Worm (Caenorhabditis elegans) whole organism, L4 larva: Measurements from ENCODE around the gene F46H5.3.

Experiments used
- D1046.2 ChIP-seq: fragments of 200-800 bp; sonication (Bioruptor generic); IDR thresholded peaks from 2 replicates; pipeline ENCODE4 v1.3.6; 2022; ENCODE audit warnings: missing genetic modification characterization, missing compliant biosample characterization
- F10B5.3 ChIP-seq: sonication (generic microtip); optimal IDR thresholded peaks from 2 replicates; lab custom pipeline; 2016; ENCODE audit warnings: mild to moderate bottlenecking, missing genetic modification characterization, missing compliant biosample characterization
- F37D6.2 ChIP-seq: sonication (generic microtip); optimal IDR thresholded peaks from 2 replicates; lab custom pipeline; 2016; ENCODE audit warnings: mild to moderate bottlenecking, missing genetic modification characterization, missing compliant biosample characterization
- T20F7.1 ChIP-seq: fragments of 200-800 bp; sonication (Bioruptor generic); optimal IDR thresholded peaks from 2 replicates; lab custom pipeline; 2018; ENCODE audit warnings: mild to moderate bottlenecking, missing genetic modification characterization, missing compliant biosample characterization
- aha-1 ChIP-seq: fragments of 150-350 bp; peaks from one replicate; lab custom pipeline; 2014; ENCODE audit warnings: missing biosample characterization, missing genetic modification characterization
- ceh-20 ChIP-seq: fragments of 200-800 bp; sonication (Bioruptor generic); IDR thresholded peaks from 2 replicates; pipeline ENCODE4 v1.3.6; 2022; ENCODE audit warnings: missing genetic modification reagents, missing genetic modification characterization, missing compliant biosample characterization
- ceh-32 ChIP-seq: sonication (generic microtip); optimal IDR thresholded peaks from 2 replicates; lab custom pipeline; 2016; ENCODE audit warnings: mild to moderate bottlenecking, missing genetic modification characterization, missing compliant biosample characterization; ENCODE audit not compliant: poor library complexity
- daf-16 ChIP-seq, 3 experiments: sonication (generic microtip); optimal IDR thresholded peaks; 2 replicates each; lab custom pipeline; 2016 to 2017; ENCODE audit warnings: missing genetic modification characterization in 3 of 3, missing genetic modification reagents in 3 of 3, mild to moderate bottlenecking in 2 of 3, missing compliant biosample characterization in 2 of 3, missing biosample characterization in 1 of 3, moderate library complexity in 1 of 3
- daf-8 ChIP-seq: fragments of 200-800 bp; sonication (Bioruptor generic); IDR thresholded peaks from 2 replicates; pipeline ENCODE4 v1.3.6; 2022; ENCODE audit warnings: missing genetic modification characterization, missing compliant biosample characterization
- dmd-8 ChIP-seq: fragments of 200-800 bp; sonication (Bioruptor generic); IDR thresholded peaks from 2 replicates; pipeline ENCODE4 v1.3.6; 2022; ENCODE audit warnings: missing genetic modification characterization, missing compliant biosample characterization
- dmd-9 ChIP-seq: fragments of 200-800 bp; sonication (Bioruptor generic); IDR thresholded peaks from 2 replicates; pipeline ENCODE4 v1.3.6; 2022; ENCODE audit warnings: missing genetic modification reagents, missing genetic modification characterization, missing compliant biosample characterization
- dve-1 ChIP-seq: sonication (generic microtip); optimal IDR thresholded peaks from 2 replicates; lab custom pipeline; 2017; ENCODE audit warnings: antibody characterized with exemption, mild to moderate bottlenecking, missing genetic modification characterization, missing compliant biosample characterization; ENCODE audit not compliant: insufficient read depth
- egl-27 ChIP-seq: sonication (generic microtip); optimal IDR thresholded peaks from 3 replicates; lab custom pipeline; 2017; ENCODE audit warnings: missing biosample characterization, missing genetic modification reagents, missing genetic modification characterization
- fkh-10 ChIP-seq: fragments of 150-350 bp; optimal IDR thresholded peaks from 2 replicates; lab custom pipeline; 2014; ENCODE audit warnings: missing biosample characterization, missing genetic modification reagents, missing genetic modification characterization
- hlh-30 ChIP-seq: sonication (generic microtip); optimal IDR thresholded peaks from 2 replicates; lab custom pipeline; 2017; ENCODE audit warnings: antibody characterized with exemption, mild to moderate bottlenecking, missing genetic modification characterization, missing compliant biosample characterization; ENCODE audit not compliant: insufficient read depth
- jun-1 ChIP-seq: fragments of 150-350 bp; optimal IDR thresholded peaks from 2 replicates; lab custom pipeline; 2014; ENCODE audit warnings: missing biosample characterization, missing genetic modification reagents, missing genetic modification characterization
- lin-1 ChIP-seq: fragments of 200-800 bp; sonication (Bioruptor generic); IDR thresholded peaks from 2 replicates; pipeline ENCODE4 v1.3.6; 2022; ENCODE audit warnings: missing genetic modification reagents, missing genetic modification characterization, missing compliant biosample characterization
- lin-13 ChIP-seq: fragments of 150-350 bp; optimal IDR thresholded peaks from 2 replicates; lab custom pipeline; 2014; ENCODE audit warnings: missing biosample characterization, missing genetic modification reagents, missing genetic modification characterization
- lin-39 ChIP-seq: fragments of 150-350 bp; optimal IDR thresholded peaks from 2 replicates; lab custom pipeline; 2014; ENCODE audit warnings: missing biosample characterization, missing genetic modification reagents, missing genetic modification characterization
- lsy-2 ChIP-seq, 2 experiments: fragments of 150-350 bp in 1 of 2; sonication (generic microtip) in 1 of 2; optimal IDR thresholded peaks; 2 replicates each; lab custom pipeline; 2014 to 2017; ENCODE audit warnings: missing biosample characterization in 2 of 2, missing genetic modification characterization in 2 of 2
- madf-5 ChIP-seq, 2 experiments: fragments of 200-800 bp; sonication (Bioruptor generic); IDR thresholded peaks; 2 replicates each; pipeline ENCODE4 v1.3.6; 2022; ENCODE audit warnings: missing compliant biosample characterization in 2 of 2, missing genetic modification characterization in 2 of 2
- mdt-29 ChIP-seq: fragments of 200-800 bp; sonication (Bioruptor generic); IDR thresholded peaks from 2 replicates; pipeline ENCODE4 v1.3.6; 2022; ENCODE audit warnings: missing genetic modification reagents, missing genetic modification characterization, missing compliant biosample characterization
- nhr-10 ChIP-seq: fragments of 150-350 bp; optimal IDR thresholded peaks from 2 replicates; lab custom pipeline; 2014; ENCODE audit warnings: missing biosample characterization, missing genetic modification characterization
- nhr-237 ChIP-seq: sonication (generic microtip); optimal IDR thresholded peaks from 2 replicates; lab custom pipeline; 2017; ENCODE audit warnings: missing biosample characterization, missing genetic modification characterization
- nhr-48 ChIP-seq: sonication (generic microtip); optimal IDR thresholded peaks from 2 replicates; lab custom pipeline; 2016; ENCODE audit warnings: mild to moderate bottlenecking, missing genetic modification characterization, missing compliant biosample characterization
- php-3 ChIP-seq: fragments of 200-800 bp; sonication (Bioruptor generic); IDR thresholded peaks from 2 replicates; pipeline ENCODE4 v1.3.6; 2022; ENCODE audit warnings: missing genetic modification reagents, missing genetic modification characterization, missing compliant biosample characterization
- pqm-1 ChIP-seq: sonication (generic microtip); optimal IDR thresholded peaks from 2 replicates; lab custom pipeline; 2017; ENCODE audit warnings: missing biosample characterization, missing genetic modification characterization
- snpc-1.2 ChIP-seq: fragments of 200-800 bp; sonication (Bioruptor generic); IDR thresholded peaks from 2 replicates; pipeline ENCODE4 v1.3.6; 2022; ENCODE audit warnings: missing genetic modification reagents, missing genetic modification characterization, missing compliant biosample characterization
- snpc-4 ChIP-seq: fragments of 150-350 bp; optimal IDR thresholded peaks from 2 replicates; lab custom pipeline; 2014; ENCODE audit warnings: missing biosample characterization, missing genetic modification characterization
- spr-3 ChIP-seq: fragments of 200-800 bp; sonication (Bioruptor generic); optimal IDR thresholded peaks from 2 replicates; lab custom pipeline; 2018; ENCODE audit warnings: mild to moderate bottlenecking, missing genetic modification characterization, missing compliant biosample characterization
- tra-1 ChIP-seq: fragments of 200-800 bp; sonication (Bioruptor generic); IDR thresholded peaks from 2 replicates; pipeline ENCODE4 v1.3.6; 2022; ENCODE audit warnings: missing genetic modification reagents, missing genetic modification characterization, missing compliant biosample characterization
- zfp-3 ChIP-seq: fragments of 200-800 bp; sonication (Bioruptor generic); conservative IDR thresholded peaks from 2 replicates; pipeline ENCODE4 v1.3.6; 2022; ENCODE audit warnings: missing genetic modification reagents, missing genetic modification characterization, missing compliant biosample characterization
- zip-11 ChIP-seq: fragments of 200-800 bp; sonication (Bioruptor generic); IDR thresholded peaks from 2 replicates; pipeline ENCODE4 v1.3.6; 2022; ENCODE audit warnings: missing genetic modification characterization, missing compliant biosample characterization
- zip-2 ChIP-seq: fragments of 150-350 bp; optimal IDR thresholded peaks from 2 replicates; lab custom pipeline; 2014; ENCODE audit warnings: missing biosample characterization, missing genetic modification characterization

Gene F46H5.3

DNA sequence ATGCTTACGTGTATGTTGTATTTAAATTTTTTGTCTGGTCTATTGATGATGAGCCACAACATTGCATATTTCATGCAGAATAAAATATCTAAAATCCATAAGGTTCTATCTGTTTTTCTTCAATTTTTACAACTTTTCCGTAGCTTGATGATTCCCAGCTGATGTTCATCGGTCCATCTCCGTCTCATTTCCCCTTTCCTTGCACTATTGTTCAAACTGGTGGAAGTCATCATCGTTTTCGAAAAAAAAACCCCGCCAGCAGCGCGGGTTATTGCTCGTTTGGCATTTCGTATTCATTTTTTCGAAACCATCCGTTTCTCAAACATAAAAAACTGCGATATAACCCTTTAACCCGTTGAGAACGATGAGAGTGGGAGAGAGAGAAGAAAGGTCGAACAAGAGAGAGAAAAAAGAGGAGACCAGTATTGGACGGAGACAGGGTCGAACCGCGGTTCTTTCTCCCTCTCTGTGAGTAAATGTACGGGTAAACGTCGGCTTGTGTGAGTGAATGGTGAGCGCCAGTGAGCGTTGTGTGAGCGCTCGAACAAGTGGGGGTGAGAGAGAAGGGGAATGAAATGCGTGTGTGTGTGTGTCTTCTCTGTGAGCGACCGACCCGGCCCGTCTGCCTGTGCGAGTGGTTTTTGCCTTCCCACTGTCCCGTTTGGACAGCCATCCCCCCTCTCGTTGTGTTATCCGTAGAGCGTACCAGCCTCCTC lies 26.3 kb upstream of the F46H5.3 start (continued):
- TF ChIP-seq daf-8 (GFP tag; lab: Robert Waterston, UW) = no peak
- no peak for TF ChIP-seq zip-11 (GFP tag; lab: Robert Waterston, UW)
- no peak for TF ChIP-seq lin-39 (tag; lab: Kevin White, UChicago)
- TF ChIP-seq snpc-1.2 (GFP tag; lab: Robert Waterston, UW) = no peak
- 0 out of 2 replicates have a peak, but pooled peaks have one; percentile 9 for TF ChIP-seq dmd-8 (GFP tag; lab: Robert Waterston, UW)
- TF ChIP-seq mdt-29 (GFP tag; lab: Robert Waterston, UW) = 0 out of 2 replicates have a peak, but pooled peaks have one; percentile 26
- TF ChIP-seq php-3 (GFP tag; lab: Robert Waterston, UW) = 0 out of 2 replicates have a peak, but pooled peaks have one; percentile 52
- TF ChIP-seq zfp-3 = peak; percentile 77
- peak; percentile 57 for TF ChIP-seq zip-2 (tag; lab: Kevin White, UChicago)
- peak; percentile 84 for TF ChIP-seq nhr-48
- TF ChIP-seq dmd-9 (GFP tag; lab: Robert Waterston, UW) = 0 out of 2 replicates have a peak, but pooled peaks have one; percentile 26
- TF ChIP-seq madf-5 (GFP tag; IDR thresholded peaks at IDR 0.05; lab: Robert Waterston, UW) = no peak
- peak; percentile 95 for TF ChIP-seq dve-1 (tag; lab: Kevin White, UChicago)
- TF ChIP-seq F10B5.3 (tag; lab: Kevin White, UChicago) = peak; percentile 28
- peak; percentile 77 to 79 for TF ChIP-seq lsy-2 (tag; optimal IDR thresholded peaks at IDR 0.05; lab: Kevin White, UChicago)
- peak; percentile 90 for TF ChIP-seq lin-13 (GFP tag; lab: Kevin White, UChicago)
- peak; percentile 79 for TF ChIP-seq fkh-10 (GFP tag; lab: Kevin White, UChicago)
- TF ChIP-seq spr-3 (GFP tag; lab: Kevin White, UChicago) = peak; percentile 41
- peak; percentile 61 for TF ChIP-seq jun-1

DNA sequence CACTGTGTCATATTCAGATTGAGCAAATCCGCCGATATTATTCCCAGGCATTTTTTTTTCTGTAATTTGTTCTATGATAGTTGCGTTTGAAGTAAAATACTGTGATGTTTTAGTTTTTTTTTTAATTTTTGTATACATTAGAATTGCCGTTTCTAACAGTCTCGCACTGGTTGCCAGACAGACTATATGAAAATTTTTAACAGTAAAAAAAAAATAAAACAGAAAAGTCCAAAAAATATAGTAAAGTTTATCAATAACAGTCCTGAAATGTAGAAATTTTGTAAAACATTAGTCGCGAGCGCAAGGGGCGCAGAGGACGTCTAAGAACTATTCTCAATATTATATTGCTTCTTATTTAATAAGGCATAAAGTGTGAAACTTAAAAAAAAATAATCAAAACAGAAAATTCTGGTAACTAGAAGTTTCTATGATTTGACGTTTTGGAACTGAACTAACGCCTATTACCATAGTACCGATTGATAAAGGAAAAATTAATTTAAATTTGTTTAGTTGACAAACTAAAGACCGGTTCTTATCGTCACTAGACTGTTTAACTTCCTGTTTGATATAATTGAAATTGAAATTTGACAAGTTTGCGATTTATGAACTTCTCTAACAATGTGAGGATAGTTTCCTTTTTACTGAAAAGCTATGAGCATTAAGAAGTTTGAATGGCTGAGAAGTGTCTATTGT lies 22.0 kb upstream of the F46H5.3 start, which contains the start of gene lact-1:
TSS of gene lact-1 (minus strand) at position 51 of the 693 bp plus-strand sequence.
- TF ChIP-seq dve-1 (tag; lab: Kevin White, UChicago) = peak; percentile 27
- peak; percentile 32 for TF ChIP-seq T20F7.1 (GFP tag; lab: Kevin White, UChicago)
- no peak for TF ChIP-seq F37D6.2 (tag; lab: Kevin White, UChicago)
- no peak for TF ChIP-seq daf-16 (GFP tag; optimal IDR thresholded peaks at IDR 0.05; lab: Kevin White, UChicago)
- peak; percentile 61 for TF ChIP-seq daf-16 (tag; optimal IDR thresholded peaks at IDR 0.05; lab: Kevin White, UChicago)
- peak; percentile 38 for TF ChIP-seq pqm-1
- TF ChIP-seq aha-1 (tag; lab: Kevin White, UChicago) = peak; percentile 55

DNA sequence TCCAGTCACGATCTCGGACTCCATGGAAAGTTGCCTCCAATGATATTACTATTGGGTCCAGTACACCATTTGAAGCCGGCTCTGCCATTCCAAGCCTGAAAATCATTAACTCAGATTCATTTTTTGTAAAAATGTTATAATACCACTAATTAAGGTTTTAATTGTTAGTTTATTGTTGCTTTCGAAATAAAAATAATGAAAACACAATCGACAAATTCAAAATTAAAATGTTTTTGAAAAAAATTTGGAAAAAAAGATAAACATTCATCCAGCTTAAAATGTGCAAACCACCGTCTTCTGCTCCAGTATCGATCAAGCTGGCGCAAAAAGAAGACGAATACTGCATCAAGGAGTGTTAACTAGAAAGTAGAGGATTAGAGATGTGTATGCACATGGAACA lies 18.4 kb upstream of the F46H5.3 start, which contains the start of gene F46H5.5:
TSS of gene F46H5.5 (minus strand) at position 101 of the 400 bp plus-strand sequence.
- no peak for TF ChIP-seq ceh-32 (tag; lab: Kevin White, UChicago)
- no peak for TF ChIP-seq dmd-8 (GFP tag; lab: Robert Waterston, UW)
- no peak for TF ChIP-seq D1046.2 (GFP tag; lab: Robert Waterston, UW)
- TF ChIP-seq hlh-30 (tag; lab: Kevin White, UChicago) = no peak
- no peak for TF ChIP-seq ceh-20 (GFP tag; lab: Robert Waterston, UW)
- TF ChIP-seq tra-1 (GFP tag; lab: Robert Waterston, UW) = no peak
- TF ChIP-seq egl-27 (tag; lab: Kevin White, UChicago) = no peak
- TF ChIP-seq lin-1 = no peak
- no peak for TF ChIP-seq nhr-10 (tag; lab: Kevin White, UChicago)
- no peak for TF ChIP-seq nhr-237
- no peak for TF ChIP-seq F10B5.3 (tag; lab: Kevin White, UChicago)
- TF ChIP-seq snpc-4 (tag; lab: Kevin White, UChicago) = no peak
- TF ChIP-seq php-3 (GFP tag; lab: Robert Waterston, UW) = no peak
- TF ChIP-seq dmd-9 (GFP tag; lab: Robert Waterston, UW) = no peak
